Fruit fly (Drosophila melanogaster): ENCODE measurements around the gene Zmynd8.
A peak's percentile ranks its signal among the peaks of the same experiment; 100 is the strongest.

The Zmynd8 gene

dm6 chr3R:31724580-31725320 is 55.5 kb downstream of the Zmynd8 start (continued):
- TF ChIP-seq cg (GFP tag; optimal IDR thresholded peaks at IDR 0.05) (peak; percentile 89), Ets65A (GFP tag) (no peak), gce (GFP tag; IDR thresholded peaks at IDR 0.05) (no peak), CG4854 (GFP tag; optimal IDR thresholded peaks at IDR 0.05) (no peak), Oli (tag; optimal IDR thresholded peaks at IDR 0.05) (no peak), Adf1 (GFP tag; IDR thresholded peaks at IDR 0.05) (peak; percentile 98), onecut (GFP tag; IDR thresholded peaks at IDR 0.05) (0 out of 2 replicates have a peak, but pooled peaks have one; percentile 21), HHEX (GFP tag; optimal IDR thresholded peaks at IDR 0.05) (no peak), aop (GFP tag; IDR thresholded peaks at IDR 0.05) (no peak), CG8478 (optimal IDR thresholded peaks at IDR 0.05) (no peak), CG10274 (GFP tag; optimal IDR thresholded peaks at IDR 0.05) (no peak), pum (GFP tag; optimal IDR thresholded peaks at IDR 0.05) (no peak), CG9437 (GFP tag; optimal IDR thresholded peaks at IDR 0.05) (no peak), CG12769 (tag; optimal IDR thresholded peaks at IDR 0.05) (peak; percentile 59), E2f1 (GFP tag; IDR thresholded peaks at IDR 0.05) (no peak), crc (GFP tag; optimal IDR thresholded peaks at IDR 0.05) (no peak), ind (GFP tag; optimal IDR thresholded peaks at IDR 0.05) (no peak), nmo (GFP tag; optimal IDR thresholded peaks at IDR 0.05) (no peak), CG17802 (tag; optimal IDR thresholded peaks at IDR 0.05) (no peak), Scr (GFP tag; IDR thresholded peaks at IDR 0.05; ENCODE audit: partially characterized antibody) (0 out of 2 replicates have a peak, but pooled peaks have one; percentile 36), trh (GFP tag; optimal IDR thresholded peaks at IDR 0.05) (no peak), H2.0 (GFP tag; IDR thresholded peaks at IDR 0.05) (0 out of 2 replicates have a peak, but pooled peaks have one; percentile 32), CG6272 (GFP tag; IDR thresholded peaks at IDR 0.05) (no peak), CG1529 (GFP tag; optimal IDR thresholded peaks at IDR 0.05) (no peak), CG9609 (GFP tag; optimal IDR thresholded peaks at IDR 0.05) (no peak), slp2 (GFP tag; optimal IDR thresholded peaks at IDR 0.05) (no peak), sens-2 (GFP tag; IDR thresholded peaks at IDR 0.05) (no peak), Dll (GFP tag; IDR thresholded peaks at IDR 0.05; ENCODE audit: partially characterized antibody) (0 out of 4 replicates have a peak, but pooled peaks have one; percentile 17), CG7928 (GFP tag; optimal IDR thresholded peaks at IDR 0.05) (no peak), chif (GFP tag; optimal IDR thresholded peaks at IDR 0.05) (no peak), bbx (GFP tag; IDR thresholded peaks at IDR 0.05; ENCODE audit: partially characterized antibody) (0 out of 2 replicates have a peak, but pooled peaks have one; percentile 9), CG17829 (tag; optimal IDR thresholded peaks at IDR 0.05) (no peak), CG9876 (GFP tag; optimal IDR thresholded peaks at IDR 0.05) (no peak), CG12744 (GFP tag; optimal IDR thresholded peaks at IDR 0.05) (no peak), ems (GFP tag; optimal IDR thresholded peaks at IDR 0.05) (no peak), sna (GFP tag; IDR thresholded peaks at IDR 0.05; ENCODE audit: partially characterized antibody) (peak; percentile 65)

DNA sequence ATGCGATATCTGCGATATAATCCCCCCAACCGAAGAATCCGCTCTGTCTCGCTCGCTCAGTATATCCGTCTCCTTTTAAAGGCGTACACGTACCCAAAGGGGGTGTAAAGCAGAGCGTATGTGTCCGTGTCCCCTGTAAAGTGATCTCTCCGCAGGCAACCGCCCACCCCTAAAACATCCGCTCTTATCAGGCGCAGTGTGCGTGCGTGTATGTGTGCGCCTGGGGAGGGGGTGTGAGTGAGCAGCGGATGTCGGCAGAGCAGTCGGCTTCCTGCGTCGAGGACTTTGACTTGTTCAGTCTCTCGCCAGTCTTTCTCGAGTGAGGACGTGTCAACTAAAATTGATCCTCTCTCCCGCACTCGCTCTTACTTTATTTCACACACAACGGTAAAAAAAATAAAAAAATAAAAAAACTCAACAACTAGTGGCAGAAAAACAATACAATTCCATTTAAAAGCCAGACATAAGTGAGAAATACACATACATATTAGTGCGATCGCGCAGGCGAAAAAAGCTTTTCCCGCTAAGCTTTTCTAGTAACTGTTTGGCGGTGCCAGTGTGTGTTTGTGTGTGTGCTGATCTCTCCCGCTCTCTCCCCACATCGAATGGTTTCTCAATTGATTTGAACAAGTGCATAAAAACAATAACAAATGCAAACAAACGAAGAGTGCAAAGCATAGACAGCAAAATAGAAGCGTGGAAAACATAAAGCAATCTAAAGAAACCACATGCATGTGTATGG is 56.4 kb downstream of the Zmynd8 start:
- TF ChIP-seq B-H1 (GFP tag; IDR thresholded peaks at IDR 0.05) (no peak), odd (GFP tag; optimal IDR thresholded peaks at IDR 0.05) (no peak), CG10959 (GFP tag; IDR thresholded peaks at IDR 0.05) (no peak), BtbVII (GFP tag; optimal IDR thresholded peaks at IDR 0.05) (no peak), lov (optimal IDR thresholded peaks at IDR 0.05) (no peak), lov (GFP tag; IDR thresholded peaks at IDR 0.05) (peak; percentile 32; the same call in 2 of the 3 replicates), gcm (GFP tag; optimal IDR thresholded peaks at IDR 0.05) (no peak), Xrp1 (GFP tag; IDR thresholded peaks at IDR 0.05) (no peak), kay (GFP tag; optimal IDR thresholded peaks at IDR 0.05) (no peak), CG10209 (GFP tag; optimal IDR thresholded peaks at IDR 0.05) (no peak), CG17186 (GFP tag; optimal IDR thresholded peaks at IDR 0.05) (no peak), CG10431 (GFP tag; optimal IDR thresholded peaks at IDR 0.05) (no peak), CG10565 (GFP tag; optimal IDR thresholded peaks at IDR 0.05) (no peak), CG8290 (GFP tag; optimal IDR thresholded peaks at IDR 0.05) (no peak), CG8290 (tag; optimal IDR thresholded peaks at IDR 0.05) (peak; percentile 9 to 34), ind (GFP tag; optimal IDR thresholded peaks at IDR 0.05) (no peak)

Data from whole organism, embryonic.